Worm (Caenorhabditis elegans) whole organism, late embryonic: Measurements from ENCODE around the gene col-148.

Experiments
- Y22D7AL.16 ChIP-seq: sonication (generic microtip); optimal IDR thresholded peaks from 2 replicates; lab custom pipeline; 2016; ENCODE audit warnings: missing genetic modification characterization, missing compliant biosample characterization
- ama-1 ChIP-seq: fragments of 150-350 bp; optimal IDR thresholded peaks from 2 replicates; lab custom pipeline; 2014
- ceh-45 ChIP-seq: fragments of 200-800 bp; sonication (Bioruptor generic); IDR thresholded peaks from 2 replicates; pipeline ENCODE4 v1.3.6; 2022; ENCODE audit warnings: missing genetic modification reagents, missing genetic modification characterization, missing compliant biosample characterization
- fkh-6 ChIP-seq: sonication (generic microtip); optimal IDR thresholded peaks from 2 replicates; lab custom pipeline; 2016; ENCODE audit warnings: missing genetic modification characterization, missing compliant biosample characterization
- hlh-15 ChIP-seq: sonication (generic microtip); optimal IDR thresholded peaks from 2 replicates; lab custom pipeline; 2016; ENCODE audit warnings: missing genetic modification characterization, missing compliant biosample characterization
- pha-4 ChIP-seq: fragments of 150-350 bp; optimal IDR thresholded peaks from 2 replicates; lab custom pipeline; 2018; ENCODE audit warnings: missing biosample characterization, missing genetic modification reagents, missing genetic modification characterization

DNA sequence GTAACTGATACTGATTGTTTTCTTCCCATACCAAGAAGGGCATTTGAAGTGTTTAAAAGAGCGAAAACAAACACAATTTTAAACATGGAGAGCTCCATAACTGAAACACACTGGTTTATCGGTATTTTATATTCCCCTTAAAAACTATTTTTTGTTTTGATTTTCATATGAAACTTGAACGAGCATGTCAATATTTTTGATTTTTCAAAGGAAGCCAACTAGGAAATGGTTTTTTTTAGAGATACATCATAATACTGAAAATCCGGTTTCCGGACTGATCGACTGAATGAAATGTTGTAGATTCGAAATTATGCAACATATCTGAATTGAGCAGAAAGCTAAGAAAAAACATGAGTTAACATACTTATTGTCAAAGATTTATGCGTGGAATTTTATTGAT, 14.2 kb upstream of the col-148 start, which contains the start of gene ttr-19:
- no peak for TF ChIP-seq ama-1 (lab: Kevin White, UChicago)
- TF ChIP-seq hlh-15 (tag; lab: Kevin White, UChicago), result no peak
- TF ChIP-seq Y22D7AL.16 (tag; lab: Kevin White, UChicago), result no peak
- TF ChIP-seq fkh-6 (tag; lab: Kevin White, UChicago), result no peak
- no peak for TF ChIP-seq pha-4 (tag; lab: Kevin White, UChicago)
- no peak for TF ChIP-seq ceh-45
